Worm (Caenorhabditis elegans) whole organism, late embryonic: Measurements from ENCODE around the gene clec-60.

Experiments used
- C08G9.2 ChIP-seq: sonication (generic microtip); optimal IDR thresholded peaks from 2 replicates; lab custom pipeline; 2016; ENCODE audit warnings: mild to moderate bottlenecking, missing genetic modification characterization, moderate library complexity, missing compliant biosample characterization
- K02D7.2 ChIP-seq: sonication (generic microtip); optimal IDR thresholded peaks from 2 replicates; lab custom pipeline; 2017; ENCODE audit warnings: mild to moderate bottlenecking, missing genetic modification characterization, missing compliant biosample characterization
- Y22D7AL.16 ChIP-seq: sonication (generic microtip); optimal IDR thresholded peaks from 2 replicates; lab custom pipeline; 2016; ENCODE audit warnings: missing genetic modification characterization, missing compliant biosample characterization
- ceh-18 ChIP-seq: sonication (generic microtip); optimal IDR thresholded peaks from 2 replicates; lab custom pipeline; 2016; ENCODE audit warnings: missing genetic modification characterization, missing compliant biosample characterization
- ceh-22 ChIP-seq: sonication (generic microtip); optimal IDR thresholded peaks from 2 replicates; lab custom pipeline; 2017; ENCODE audit warnings: missing biosample characterization, missing genetic modification characterization
- ceh-24 ChIP-seq: sonication (generic microtip); optimal IDR thresholded peaks from 2 replicates; lab custom pipeline; 2016; ENCODE audit warnings: mild to moderate bottlenecking, missing genetic modification characterization, missing compliant biosample characterization
- ceh-30 ChIP-seq: fragments of 150-350 bp; optimal IDR thresholded peaks from 2 replicates; lab custom pipeline; 2014; ENCODE audit warnings: missing biosample characterization, missing genetic modification characterization
- ceh-31 ChIP-seq: sonication (generic microtip); optimal IDR thresholded peaks from 2 replicates; lab custom pipeline; 2016; ENCODE audit warnings: missing genetic modification characterization, missing compliant biosample characterization
- ceh-34 ChIP-seq: sonication (generic microtip); optimal IDR thresholded peaks from 2 replicates; lab custom pipeline; 2016; ENCODE audit warnings: mild to moderate bottlenecking, missing genetic modification characterization, missing compliant biosample characterization
- ceh-45 ChIP-seq: fragments of 200-800 bp; sonication (Bioruptor generic); IDR thresholded peaks from 2 replicates; pipeline ENCODE4 v1.3.6; 2022; ENCODE audit warnings: missing genetic modification reagents, missing genetic modification characterization, missing compliant biosample characterization
- ceh-48 ChIP-seq: sonication (generic microtip); optimal IDR thresholded peaks from 2 replicates; lab custom pipeline; 2016; ENCODE audit warnings: missing genetic modification characterization, inconsistent platforms, missing compliant biosample characterization
- ceh-6 ChIP-seq: fragments of 200-800 bp; sonication (Bioruptor generic); optimal IDR thresholded peaks from 2 replicates; lab custom pipeline; 2018; ENCODE audit warnings: mild to moderate bottlenecking, missing genetic modification characterization, missing compliant biosample characterization
- ceh-9 ChIP-seq: sonication (generic microtip); optimal IDR thresholded peaks from 2 replicates; lab custom pipeline; 2016; ENCODE audit warnings: mild to moderate bottlenecking, missing genetic modification characterization, inconsistent platforms, missing compliant biosample characterization
- che-1 ChIP-seq: sonication (generic microtip); optimal IDR thresholded peaks from 2 replicates; lab custom pipeline; 2016; ENCODE audit warnings: mild to moderate bottlenecking, missing genetic modification characterization, missing compliant biosample characterization
- elt-2 ChIP-seq: sonication (generic microtip); optimal IDR thresholded peaks from 2 replicates; lab custom pipeline; 2016; ENCODE audit warnings: missing genetic modification reagents, missing genetic modification characterization, missing compliant biosample characterization
- elt-4 ChIP-seq: sonication (generic microtip); optimal IDR thresholded peaks from 2 replicates; lab custom pipeline; 2016; ENCODE audit warnings: missing genetic modification characterization, missing compliant biosample characterization
- eyg-1 ChIP-seq: sonication (generic microtip); optimal IDR thresholded peaks from 2 replicates; lab custom pipeline; 2016; ENCODE audit warnings: missing genotype, missing genetic modification characterization, missing compliant biosample characterization
- fax-1 ChIP-seq: sonication (generic microtip); optimal IDR thresholded peaks from 2 replicates; lab custom pipeline; 2016; ENCODE audit warnings: missing genotype, missing genetic modification characterization, missing compliant biosample characterization
- fkh-10 ChIP-seq: fragments of 150-350 bp; optimal IDR thresholded peaks from 2 replicates; lab custom pipeline; 2014; ENCODE audit warnings: missing biosample characterization, missing genetic modification reagents, missing genetic modification characterization
- gmeb-2 ChIP-seq: sonication (generic microtip); optimal IDR thresholded peaks from 2 replicates; lab custom pipeline; 2016; ENCODE audit warnings: missing genetic modification characterization, inconsistent platforms, missing compliant biosample characterization
- hlh-30 ChIP-seq: sonication (generic microtip); optimal IDR thresholded peaks from 2 replicates; lab custom pipeline; 2017; ENCODE audit warnings: antibody characterized with exemption, missing genetic modification characterization, missing compliant biosample characterization; ENCODE audit not compliant: insufficient read depth
- lim-6 ChIP-seq: sonication (generic microtip); optimal IDR thresholded peaks from 2 replicates; lab custom pipeline; 2016; ENCODE audit warnings: missing genetic modification characterization, missing compliant biosample characterization
- madf-2 ChIP-seq: sonication (generic microtip); optimal IDR thresholded peaks from 2 replicates; lab custom pipeline; 2017; ENCODE audit warnings: missing genetic modification characterization, missing compliant biosample characterization
- mec-3 ChIP-seq: sonication (generic microtip); optimal IDR thresholded peaks from 2 replicates; lab custom pipeline; 2016; ENCODE audit warnings: borderline replicate concordance, missing genetic modification characterization, missing compliant biosample characterization
- nhr-11 ChIP-seq: fragments of 150-350 bp; optimal IDR thresholded peaks from 2 replicates; lab custom pipeline; 2014; ENCODE audit warnings: missing biosample characterization, missing genetic modification characterization
- npax-4 ChIP-seq: sonication (generic microtip); optimal IDR thresholded peaks from 2 replicates; lab custom pipeline; 2016; ENCODE audit warnings: missing genetic modification characterization, missing compliant biosample characterization
- pat-9 ChIP-seq: fragments of 200-800 bp; sonication (Bioruptor generic); optimal IDR thresholded peaks from 2 replicates; lab custom pipeline; 2018; ENCODE audit warnings: mild to moderate bottlenecking, missing genetic modification characterization, moderate library complexity, missing compliant biosample characterization
- pax-1 ChIP-seq: fragments of 150-350 bp; optimal IDR thresholded peaks from 2 replicates; lab custom pipeline; 2014; ENCODE audit warnings: missing biosample characterization, missing genetic modification characterization
- pha-2 ChIP-seq: sonication (generic microtip); optimal IDR thresholded peaks from 2 replicates; lab custom pipeline; 2017; ENCODE audit warnings: mild to moderate bottlenecking, missing genetic modification characterization, missing compliant biosample characterization
- ref-2 ChIP-seq: sonication (generic microtip); optimal IDR thresholded peaks from 2 replicates; lab custom pipeline; 2016; ENCODE audit warnings: missing genetic modification characterization, missing compliant biosample characterization
- rnt-1 ChIP-seq: sonication (generic microtip); optimal IDR thresholded peaks from 2 replicates; lab custom pipeline; 2016; ENCODE audit warnings: missing genetic modification characterization, missing compliant biosample characterization
- tbx-7 ChIP-seq: sonication (generic microtip); optimal IDR thresholded peaks from 2 replicates; lab custom pipeline; 2016; ENCODE audit warnings: missing genotype, missing genetic modification characterization, missing compliant biosample characterization
- ttx-3 ChIP-seq: sonication (generic microtip); optimal IDR thresholded peaks from 2 replicates; lab custom pipeline; 2016; ENCODE audit warnings: missing genetic modification reagents, missing genetic modification characterization, missing compliant biosample characterization
- unc-3 ChIP-seq, 2 experiments: fragments of 200-800 bp in 1 of 2; sonication (Bioruptor generic) in 1 of 2; sonication (generic microtip) in 1 of 2; conservative IDR thresholded peaks in 1 of 2; optimal IDR thresholded peaks in 1 of 2; 2 replicates each; pipeline versions ENCODE4 v1.3.6 to Lab custom; 2016 to 2022; ENCODE audit warnings: missing compliant biosample characterization in 2 of 2, missing genetic modification characterization in 2 of 2, missing genetic modification reagents in 1 of 2
- unc-42 ChIP-seq: sonication (generic microtip); optimal IDR thresholded peaks from 2 replicates; lab custom pipeline; 2016; ENCODE audit warnings: missing genotype, missing genetic modification characterization, missing compliant biosample characterization
- unc-55 ChIP-seq: sonication (generic microtip); optimal IDR thresholded peaks from 2 replicates; lab custom pipeline; 2017; ENCODE audit warnings: missing biosample characterization, missing genetic modification reagents, missing genetic modification characterization
- unc-86 ChIP-seq: sonication (generic microtip); optimal IDR thresholded peaks from 2 replicates; lab custom pipeline; 2016; ENCODE audit warnings: missing genetic modification characterization, missing compliant biosample characterization
- zip-5 ChIP-seq: sonication (generic microtip); optimal IDR thresholded peaks from 2 replicates; lab custom pipeline; 2016; ENCODE audit warnings: missing genetic modification characterization, missing compliant biosample characterization
- ztf-16 ChIP-seq: sonication (generic microtip); optimal IDR thresholded peaks from 2 replicates; lab custom pipeline; 2017; ENCODE audit warnings: missing genetic modification characterization, missing compliant biosample characterization

Gene clec-60

DNA sequence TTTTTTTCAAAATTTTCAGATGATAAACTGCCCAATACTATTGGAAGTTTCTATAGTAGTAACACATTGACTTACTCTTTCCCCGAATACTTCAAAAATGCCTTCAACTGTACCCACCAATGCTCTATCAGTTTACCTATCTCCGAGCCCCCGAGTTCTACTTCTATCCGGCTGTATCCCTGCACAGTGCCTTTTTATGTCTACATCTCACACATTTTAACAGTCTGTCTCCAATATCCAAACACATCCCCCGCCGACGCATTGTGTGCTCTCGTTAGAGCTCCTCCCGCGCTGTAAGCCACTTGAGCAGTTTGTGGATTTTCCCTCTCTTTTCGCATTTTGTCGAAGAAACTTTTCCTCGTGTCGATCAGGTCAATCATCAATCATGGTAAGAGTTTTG lies 15.1 kb downstream of the clec-60 start, which contains the start of gene tnc-2:
TSS of gene tnc-2 (plus strand) at position 301 of the 400 bp plus-strand sequence.
- no peak for TF ChIP-seq unc-42 (tag; lab: Kevin White, UChicago)
- TF ChIP-seq ceh-30 (tag; lab: Kevin White, UChicago) = no peak
- TF ChIP-seq Y22D7AL.16 (tag; lab: Kevin White, UChicago) = no peak
- TF ChIP-seq hlh-30 (tag; lab: Kevin White, UChicago) = no peak
- TF ChIP-seq ceh-31 (tag; lab: Kevin White, UChicago) = no peak
- no peak for TF ChIP-seq ceh-48 (tag; lab: Kevin White, UChicago)
- no peak for TF ChIP-seq madf-2
- TF ChIP-seq elt-4 (tag; lab: Kevin White, UChicago) = no peak
- no peak for TF ChIP-seq ceh-24 (tag; lab: Kevin White, UChicago)

DNA sequence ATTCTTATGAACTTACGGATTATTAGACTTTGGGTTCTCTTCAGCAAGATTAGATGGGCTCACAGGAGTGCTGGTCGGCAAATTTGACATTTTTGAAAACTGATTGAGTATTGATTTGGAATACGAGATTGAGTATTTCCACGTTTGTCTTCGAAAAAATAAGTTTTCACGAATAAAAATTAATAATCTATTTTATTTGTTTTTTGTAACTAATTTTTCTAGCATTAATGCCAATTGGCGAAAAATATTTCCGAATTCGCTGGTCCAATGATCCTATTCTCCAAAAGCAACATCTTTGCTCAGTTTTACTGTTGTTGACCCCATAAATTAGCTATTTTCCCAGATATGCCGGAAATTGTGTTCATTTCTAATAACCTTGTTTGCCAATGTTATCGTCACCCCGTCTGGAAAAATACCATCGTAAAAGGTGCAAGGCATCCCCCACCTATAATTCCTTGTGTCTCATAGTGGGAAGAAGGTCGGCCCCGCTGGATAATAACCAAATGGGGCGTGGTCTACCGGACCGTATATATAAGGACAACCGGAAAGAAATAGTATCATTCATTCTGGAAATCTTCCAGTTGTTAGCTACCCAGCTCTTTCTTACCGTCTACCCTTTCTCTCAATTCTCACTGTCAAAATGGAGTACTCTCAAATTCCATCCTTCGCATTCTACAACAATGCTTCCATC lies 17.3 kb downstream of the clec-60 start, which contains the start of the genes ZK673.6 and sdz-37:
TSS of gene ZK673.6 (minus strand) at position 101 of the 691 bp plus-strand sequence.
TSS of gene sdz-37 (plus strand) at position 641 of the 691 bp plus-strand sequence.
- TF ChIP-seq C08G9.2 (tag; lab: Kevin White, UChicago) (no peak), fkh-10 (GFP tag; lab: Kevin White, UChicago) (no peak), eyg-1 (tag; lab: Kevin White, UChicago) (no peak), npax-4 (no peak), ceh-24 (tag; lab: Kevin White, UChicago) (no peak), ceh-22 (no peak), ceh-31 (tag; lab: Kevin White, UChicago) (no peak), pat-9 (no peak), fax-1 (tag; lab: Kevin White, UChicago) (no peak), K02D7.2 (tag; lab: Kevin White, UChicago) (no peak), elt-4 (tag; lab: Kevin White, UChicago) (no peak), zip-5 (no peak), pax-1 (tag; lab: Kevin White, UChicago) (no peak), rnt-1 (tag; lab: Kevin White, UChicago) (no peak), ceh-45 (GFP tag; lab: Robert Waterston, UW) (no peak)

DNA sequence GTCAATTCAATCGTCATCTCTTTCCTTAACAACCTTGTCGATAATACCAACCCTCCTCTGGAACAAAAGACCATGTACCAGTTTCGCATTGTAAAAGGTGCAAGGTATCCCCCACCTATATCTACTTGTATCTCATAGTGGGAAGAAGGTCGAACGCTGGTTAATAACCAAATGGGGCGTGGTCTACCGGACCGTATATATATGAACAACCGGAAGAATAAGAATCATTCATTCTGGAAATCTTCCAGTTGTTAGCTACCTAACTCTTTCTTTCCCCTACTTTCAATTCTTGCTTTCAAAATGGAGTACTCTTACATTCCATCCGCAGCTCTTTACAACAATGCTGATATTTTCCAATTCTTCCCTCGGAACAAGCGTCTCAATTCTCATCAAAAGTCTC lies 20.5 kb downstream of the clec-60 start, which contains the start of gene ZK673.5:
TSS of gene ZK673.5 (plus strand) at position 301 of the 400 bp plus-strand sequence.
- no peak for TF ChIP-seq ceh-6
- TF ChIP-seq ceh-24 (tag; lab: Kevin White, UChicago) = no peak
- TF ChIP-seq unc-3 (GFP tag; conservative IDR thresholded peaks at IDR 0.05; lab: Robert Waterston, UW) = no peak
- no peak for TF ChIP-seq unc-3 (tag; optimal IDR thresholded peaks at IDR 0.05; lab: Kevin White, UChicago)
- no peak for TF ChIP-seq ceh-34 (tag; lab: Kevin White, UChicago)
- TF ChIP-seq lim-6 (tag; lab: Kevin White, UChicago) = no peak
- TF ChIP-seq ttx-3 = no peak
- no peak for TF ChIP-seq ceh-9 (tag; lab: Kevin White, UChicago)
- no peak for TF ChIP-seq mec-3 (tag; lab: Kevin White, UChicago)
- no peak for TF ChIP-seq tbx-7 (tag; lab: Kevin White, UChicago)
- no peak for TF ChIP-seq che-1 (tag; lab: Kevin White, UChicago)
- no peak for TF ChIP-seq unc-55 (GFP tag; lab: Kevin White, UChicago)

DNA sequence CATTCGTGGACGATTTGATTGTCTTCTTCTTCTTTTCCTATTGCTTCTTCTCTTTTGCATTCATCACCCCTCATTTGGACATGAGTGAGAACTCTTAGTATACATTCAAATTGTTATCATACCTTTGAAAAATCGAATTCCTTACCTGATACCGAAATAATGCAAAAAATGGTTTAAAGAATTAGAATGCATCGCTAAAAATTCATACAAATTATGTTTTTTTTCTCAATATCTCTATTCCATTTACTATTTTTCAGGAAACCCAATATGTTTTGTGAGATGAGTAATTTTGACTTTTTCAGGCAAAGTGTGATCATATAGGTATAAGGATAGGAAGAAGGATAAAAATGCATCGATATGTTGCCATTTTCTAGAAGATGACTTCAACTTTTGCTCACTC lies 24.7 kb downstream of the clec-60 start, which contains the start of gene ZK673.11:
TSS of gene ZK673.11 (plus strand) at position 301 of the 400 bp plus-strand sequence.
- TF ChIP-seq ztf-16 (tag; lab: Kevin White, UChicago) (no peak), unc-55 (GFP tag; lab: Kevin White, UChicago) (no peak), eyg-1 (tag; lab: Kevin White, UChicago) (no peak), gmeb-2 (tag; lab: Kevin White, UChicago) (no peak), nhr-11 (no peak), unc-86 (tag; lab: Kevin White, UChicago) (no peak), elt-2 (tag; lab: Kevin White, UChicago) (no peak), ref-2 (tag; lab: Kevin White, UChicago) (no peak), ceh-24 (tag; lab: Kevin White, UChicago) (no peak), pha-2 (tag; lab: Kevin White, UChicago) (no peak), npax-4 (no peak), C08G9.2 (tag; lab: Kevin White, UChicago) (no peak), ceh-18 (tag; lab: Kevin White, UChicago) (no peak)
